Fruit fly (Drosophila melanogaster): ENCODE data around the gene CG32023.

CG32023 gene

DNA sequence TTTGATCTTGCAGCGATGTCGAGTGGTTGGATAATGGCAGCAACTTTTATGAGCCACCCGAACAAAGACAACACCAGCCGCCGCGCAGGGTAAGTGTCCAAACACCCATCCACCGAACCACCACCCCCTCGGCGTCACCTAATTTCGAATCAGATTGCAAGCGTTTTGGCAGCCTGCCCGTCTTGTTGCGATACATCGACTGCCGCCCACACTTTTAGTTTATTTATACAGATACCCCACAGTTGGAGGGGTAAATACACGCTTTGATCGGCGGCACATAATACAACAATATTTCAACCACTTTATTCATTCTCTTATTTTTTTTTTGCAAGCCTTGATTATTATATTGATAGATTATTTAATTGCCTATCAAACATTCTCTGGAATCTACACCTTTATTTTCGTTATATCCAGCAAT, 40.9 kb downstream of the CG32023 start (continued):
- TF ChIP-seq CG4318 (GFP tag; optimal IDR thresholded peaks at IDR 0.05) (no peak), CG6163 (GFP tag; IDR thresholded peaks at IDR 0.05) (no peak), Hr4 (GFP tag; optimal IDR thresholded peaks at IDR 0.05) (peak; percentile 40), CG6808 (GFP tag; optimal IDR thresholded peaks at IDR 0.05) (no peak), CG8119 (GFP tag; IDR thresholded peaks at IDR 0.05) (peak; percentile 47; the same call in 1 of the 3 replicates), CG31627 (GFP tag; optimal IDR thresholded peaks at IDR 0.05) (peak; percentile 62), CG1621 (tag; optimal IDR thresholded peaks at IDR 0.05) (no peak), CG10631 (GFP tag; optimal IDR thresholded peaks at IDR 0.05) (no peak), Eip78C (GFP tag) (no peak), eg (GFP tag; IDR thresholded peaks at IDR 0.05) (peak; percentile 53; the same call in 2 of the 3 replicates), Sox102F (GFP tag; optimal IDR thresholded peaks at IDR 0.05) (peak; percentile 48), CG8319 (GFP tag; optimal IDR thresholded peaks at IDR 0.05) (no peak)

DNA sequence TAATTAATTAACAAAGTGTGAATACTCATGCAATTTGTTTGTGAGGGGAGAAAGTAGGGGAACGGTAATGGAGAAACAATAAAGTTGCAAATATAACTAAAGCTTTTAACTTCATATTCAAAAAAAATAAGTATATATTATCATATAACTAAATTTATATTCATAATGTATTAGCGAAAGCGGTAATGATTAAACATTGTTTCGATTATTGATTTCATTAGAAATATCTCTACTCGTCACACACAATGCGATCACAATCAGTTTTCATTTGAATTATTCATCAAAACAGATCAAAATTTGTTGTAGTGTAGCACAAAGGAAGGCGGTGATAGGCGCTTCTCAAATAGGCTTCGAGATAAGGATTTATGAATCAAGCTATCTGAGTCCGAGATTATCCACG, 48.3 kb downstream of the CG32023 start, which contains the start of gene CG6576:
Gene CG6576 (plus strand): TSS at position 301 of the 400 bp plus-strand sequence.
- TF ChIP-seq svp (GFP tag) (peak; percentile 35), CG8319 (GFP tag; optimal IDR thresholded peaks at IDR 0.05) (no peak)
